Worm (Caenorhabditis elegans) whole organism, early embryonic: ENCODE results near the gene faah-4.

ENCODE experiments used
- B0310.2 ChIP-seq: sonication (generic microtip); optimal IDR thresholded peaks from 2 replicates; lab custom pipeline; 2016; ENCODE audit warnings: mild to moderate bottlenecking, missing genetic modification characterization, missing compliant biosample characterization
- F13C5.2 ChIP-seq: sonication (generic microtip); optimal IDR thresholded peaks from 2 replicates; lab custom pipeline; 2017; ENCODE audit warnings: mild to moderate bottlenecking, missing genetic modification characterization, inconsistent platforms, missing compliant biosample characterization
- aly-1 ChIP-seq: sonication (generic microtip); optimal IDR thresholded peaks from 2 replicates; lab custom pipeline; 2016; ENCODE audit warnings: missing genetic modification characterization, missing compliant biosample characterization
- ama-1 ChIP-seq: fragments of 150-350 bp; optimal IDR thresholded peaks from 2 replicates; lab custom pipeline; 2014
- ceh-13 ChIP-seq: fragments of 200-800 bp; sonication (Bioruptor generic); optimal IDR thresholded peaks from 2 replicates; lab custom pipeline; 2018; ENCODE audit warnings: mild to moderate bottlenecking, missing genetic modification characterization, missing compliant biosample characterization
- ceh-36 ChIP-seq: sonication (generic microtip); optimal IDR thresholded peaks from 2 replicates; lab custom pipeline; 2016; ENCODE audit warnings: missing genetic modification characterization, inconsistent platforms, missing compliant biosample characterization
- ets-7 ChIP-seq: sonication (generic microtip); optimal IDR thresholded peaks from 2 replicates; lab custom pipeline; 2016; ENCODE audit warnings: missing genotype, missing genetic modification characterization, missing compliant biosample characterization
- flt-1 ChIP-seq: fragments of 200-800 bp; sonication (Bioruptor generic); IDR thresholded peaks from 2 replicates; pipeline ENCODE4 v1.3.6; 2022; ENCODE audit warnings: missing genetic modification characterization, missing compliant biosample characterization
- hmbx-1 ChIP-seq: sonication (generic microtip); optimal IDR thresholded peaks from 2 replicates; lab custom pipeline; 2016; ENCODE audit warnings: mild to moderate bottlenecking, missing genetic modification characterization, missing compliant biosample characterization
- hmg-4 ChIP-seq: fragments of 200-800 bp; sonication (Bioruptor generic); optimal IDR thresholded peaks from 2 replicates; lab custom pipeline; 2018; ENCODE audit warnings: mild to moderate bottlenecking, missing genetic modification characterization, missing compliant biosample characterization
- hnd-1 ChIP-seq: sonication (generic microtip); optimal IDR thresholded peaks from 2 replicates; lab custom pipeline; 2016; ENCODE audit warnings: missing genetic modification characterization, missing compliant biosample characterization
- pes-1 ChIP-seq: fragments of 200-800 bp; sonication (Bioruptor generic); IDR thresholded peaks from 2 replicates; pipeline ENCODE4 v1.3.6; 2022; ENCODE audit warnings: missing genetic modification reagents, missing genetic modification characterization, missing compliant biosample characterization
- scrt-1 ChIP-seq: fragments of 200-800 bp; sonication (Bioruptor generic); IDR thresholded peaks from 2 replicates; pipeline ENCODE4 v1.3.6; 2022; ENCODE audit warnings: missing genetic modification characterization, missing compliant biosample characterization
- sea-1 ChIP-seq: fragments of 200-800 bp; sonication (Bioruptor generic); conservative IDR thresholded peaks from 2 replicates; pipeline ENCODE4 v1.3.6; 2022; ENCODE audit warnings: missing genetic modification characterization, missing compliant biosample characterization
- tbx-11 ChIP-seq: fragments of 200-800 bp; sonication (Bioruptor generic); IDR thresholded peaks from 2 replicates; pipeline ENCODE4 v1.3.6; 2022; ENCODE audit warnings: missing genetic modification characterization, missing compliant biosample characterization
- tbx-37 ChIP-seq: fragments of 200-800 bp; sonication (Bioruptor generic); conservative IDR thresholded peaks from 2 replicates; pipeline ENCODE4 v1.3.6; 2022; ENCODE audit warnings: missing genetic modification reagents, missing genetic modification characterization, missing compliant biosample characterization
- tra-4 ChIP-seq: sonication (generic microtip); optimal IDR thresholded peaks from 2 replicates; lab custom pipeline; 2017; ENCODE audit warnings: missing genetic modification characterization, missing compliant biosample characterization

The faah-4 gene

DNA sequence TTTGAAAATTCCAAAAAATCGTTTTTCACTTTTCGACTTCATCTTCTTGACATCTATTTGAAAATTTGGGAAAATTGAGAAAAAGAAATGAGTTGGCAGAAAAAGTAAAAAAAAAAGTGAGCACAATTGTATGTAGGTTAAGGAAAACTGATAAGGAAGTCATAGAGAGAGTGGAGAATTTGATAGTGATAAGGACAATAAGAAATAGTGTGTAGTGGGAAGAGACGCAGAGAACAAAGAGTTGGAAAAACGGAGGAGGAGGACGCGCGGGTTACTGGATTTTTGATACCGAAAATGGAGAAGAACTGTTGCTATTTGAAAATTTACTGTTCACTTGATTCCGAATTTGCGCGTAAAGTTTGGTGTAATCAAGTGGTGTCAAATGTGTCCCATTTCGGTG lies 30.9 kb downstream of the faah-4 start, which contains the start of gene Y56A3A.6:
Y56A3A.6 (minus strand) TSS at position 53 of the 400 bp plus-strand sequence.
- no peak for TF ChIP-seq ets-7 (tag; lab: Kevin White, UChicago)
- no peak for TF ChIP-seq flt-1 (GFP tag; lab: Robert Waterston, UW)
- no peak for TF ChIP-seq tbx-11 (GFP tag; lab: Robert Waterston, UW)
- TF ChIP-seq hmg-4, result no peak
- no peak for TF ChIP-seq ama-1 (lab: Kevin White, UChicago)
- no peak for TF ChIP-seq sea-1 (GFP tag; lab: Robert Waterston, UW)
- no peak for TF ChIP-seq hmbx-1 (tag; lab: Kevin White, UChicago)
- TF ChIP-seq scrt-1 (GFP tag; lab: Robert Waterston, UW), result no peak
- TF ChIP-seq aly-1 (tag; lab: Kevin White, UChicago), result no peak
- TF ChIP-seq F13C5.2 (tag; lab: Kevin White, UChicago), result no peak
- TF ChIP-seq pes-1 (GFP tag; lab: Robert Waterston, UW), result no peak
- no peak for TF ChIP-seq tbx-37 (GFP tag; lab: Robert Waterston, UW)
- TF ChIP-seq ceh-36 (tag; lab: Kevin White, UChicago), result no peak
- TF ChIP-seq tra-4, result no peak
- TF ChIP-seq B0310.2 (tag; lab: Kevin White, UChicago), result no peak
- TF ChIP-seq hnd-1 (tag; lab: Kevin White, UChicago), result no peak
- TF ChIP-seq ceh-13, result no peak

ce11 chrIII:11876130-11876529 lies 33.5 kb downstream of the faah-4 start:
- TF ChIP-seq hnd-1 (tag; lab: Kevin White, UChicago), result no peak
- TF ChIP-seq tbx-11 (GFP tag; lab: Robert Waterston, UW), result no peak
- no peak for TF ChIP-seq aly-1 (tag; lab: Kevin White, UChicago)
- no peak for TF ChIP-seq scrt-1 (GFP tag; lab: Robert Waterston, UW)
- no peak for TF ChIP-seq hmbx-1 (tag; lab: Kevin White, UChicago)
- TF ChIP-seq B0310.2 (tag; lab: Kevin White, UChicago), result no peak
- no peak for TF ChIP-seq ceh-36 (tag; lab: Kevin White, UChicago)
- TF ChIP-seq pes-1 (GFP tag; lab: Robert Waterston, UW), result no peak
- no peak for TF ChIP-seq flt-1 (GFP tag; lab: Robert Waterston, UW)
- no peak for TF ChIP-seq ceh-13
- no peak for TF ChIP-seq sea-1 (GFP tag; lab: Robert Waterston, UW)
- no peak for TF ChIP-seq ama-1 (lab: Kevin White, UChicago)
- TF ChIP-seq tbx-37 (GFP tag; lab: Robert Waterston, UW), result no peak
- no peak for TF ChIP-seq ets-7 (tag; lab: Kevin White, UChicago)
- no peak for TF ChIP-seq tra-4
- TF ChIP-seq hmg-4, result no peak

DNA sequence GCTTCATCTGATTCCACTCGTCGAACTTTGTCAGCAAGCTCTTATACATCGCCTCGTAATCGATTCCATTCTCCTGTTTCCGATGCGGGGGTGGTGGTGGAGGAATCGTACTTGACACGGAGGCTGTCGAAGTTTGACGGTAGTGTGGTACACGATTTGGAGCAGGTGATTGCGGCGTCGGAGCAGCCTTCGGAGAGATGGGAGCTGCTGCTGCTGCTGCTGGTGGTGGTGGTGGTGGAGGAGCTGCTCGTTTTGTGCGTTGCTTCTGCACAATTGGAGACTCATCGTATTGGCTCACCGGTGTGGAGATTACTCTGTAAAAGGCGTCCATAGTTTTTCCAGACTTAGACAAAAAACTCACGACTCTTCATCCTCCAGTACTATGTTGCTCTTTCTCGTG lies 35.4 kb downstream of the faah-4 start:
- TF ChIP-seq scrt-1 (GFP tag; lab: Robert Waterston, UW), result no peak
- no peak for TF ChIP-seq B0310.2 (tag; lab: Kevin White, UChicago)

DNA sequence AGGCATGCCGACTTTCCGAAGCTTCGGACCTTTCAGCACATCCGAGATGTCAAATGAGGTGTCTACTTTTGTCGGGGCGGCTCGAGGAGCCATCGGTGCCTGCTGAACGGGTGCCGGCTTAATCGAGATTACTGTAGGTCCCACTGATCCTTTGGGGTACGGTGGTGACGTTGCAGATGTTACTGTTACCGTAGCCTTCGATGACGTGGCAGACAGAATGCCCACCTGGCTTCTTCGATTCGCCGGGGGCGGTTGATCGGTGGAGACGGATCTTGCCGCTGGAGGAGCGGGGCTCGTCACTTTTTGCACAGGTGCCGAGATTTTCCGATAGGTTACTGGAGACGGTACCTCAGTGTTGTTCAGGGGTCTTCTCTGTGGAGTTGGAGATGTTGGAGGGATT lies 38.1 kb downstream of the faah-4 start:
- TF ChIP-seq B0310.2 (tag; lab: Kevin White, UChicago) (no peak), ceh-36 (tag; lab: Kevin White, UChicago) (no peak), hmg-4 (no peak), ama-1 (lab: Kevin White, UChicago) (no peak), pes-1 (GFP tag; lab: Robert Waterston, UW) (no peak), tbx-11 (GFP tag; lab: Robert Waterston, UW) (no peak), hnd-1 (tag; lab: Kevin White, UChicago) (no peak), sea-1 (GFP tag; lab: Robert Waterston, UW) (no peak), hmbx-1 (tag; lab: Kevin White, UChicago) (no peak), ceh-13 (no peak), ets-7 (tag; lab: Kevin White, UChicago) (no peak), tbx-37 (GFP tag; lab: Robert Waterston, UW) (no peak)

- TF ChIP-seq tbx-37 (GFP tag; lab: Robert Waterston, UW) (peak; percentile 51), aly-1 (tag; lab: Kevin White, UChicago) (no peak), pes-1 (GFP tag; lab: Robert Waterston, UW) (peak; percentile 43; the same call in 1 of the 2 replicates), ceh-36 (tag; lab: Kevin White, UChicago) (no peak), hmg-4 (peak; percentile 72), F13C5.2 (tag; lab: Kevin White, UChicago) (peak; percentile 55)
Observed at ce11 chrIII:11870009-11870408, 39.7 kb downstream of the faah-4 start.

ce11 chrIII:11869231-11869912 lies 40.3 kb downstream of the faah-4 start, which contains the start of gene taf-12:
Gene taf-12 (minus strand): TSS chrIII:11869281.
- no peak for TF ChIP-seq flt-1 (GFP tag; lab: Robert Waterston, UW)
- no peak for TF ChIP-seq tbx-37 (GFP tag; lab: Robert Waterston, UW)
- no peak for TF ChIP-seq tra-4
- TF ChIP-seq ets-7 (tag; lab: Kevin White, UChicago), result no peak
- TF ChIP-seq aly-1 (tag; lab: Kevin White, UChicago), result no peak

- TF ChIP-seq ceh-36 (tag; lab: Kevin White, UChicago) (no peak), tbx-11 (GFP tag; lab: Robert Waterston, UW) (no peak), pes-1 (GFP tag; lab: Robert Waterston, UW) (no peak), ama-1 (lab: Kevin White, UChicago) (no peak), hnd-1 (tag; lab: Kevin White, UChicago) (no peak), flt-1 (GFP tag; lab: Robert Waterston, UW) (no peak), hmg-4 (no peak), aly-1 (tag; lab: Kevin White, UChicago) (no peak), scrt-1 (GFP tag; lab: Robert Waterston, UW) (no peak), ceh-13 (no peak), tra-4 (no peak), sea-1 (GFP tag; lab: Robert Waterston, UW) (no peak), ets-7 (tag; lab: Kevin White, UChicago) (no peak), B0310.2 (tag; lab: Kevin White, UChicago) (no peak), tbx-37 (GFP tag; lab: Robert Waterston, UW) (no peak), F13C5.2 (tag; lab: Kevin White, UChicago) (no peak), hmbx-1 (tag; lab: Kevin White, UChicago) (no peak)
Observed at ce11 chrIII:11866127-11866526, 43.6 kb downstream of the faah-4 start.
